Fruit fly (Drosophila melanogaster) whole organism, prepupa: ENCODE data around the gene CG13358.
A peak's percentile ranks its signal among the peaks of the same experiment; 100 is the strongest.

Experiments used
- CG10631 ChIP-seq: fragments of 200-800 bp; sonication (Bioruptor generic); optimal IDR thresholded peaks from 2 replicates; lab custom pipeline; 2016; ENCODE audit warnings: missing biosample characterization, missing genetic modification characterization
- CG10669 ChIP-seq: fragments of 200-800 bp; sonication (Bioruptor generic); optimal IDR thresholded peaks from 3 replicates; lab custom pipeline; 2018; ENCODE audit warnings: missing biosample characterization, mild to moderate bottlenecking, missing genetic modification characterization, moderate library complexity
- CG11294 ChIP-seq: fragments of 200-800 bp; sonication (Bioruptor generic); IDR thresholded peaks from 2 replicates; pipeline ENCODE4 v1.3.6; 2022; ENCODE audit warnings: missing biosample characterization, missing genetic modification characterization
- CG11762 ChIP-seq: fragments of 200-800 bp; sonication (Bioruptor generic); optimal IDR thresholded peaks from 3 replicates; lab custom pipeline; 2016; ENCODE audit warnings: missing biosample characterization, missing genetic modification characterization; ENCODE audit not compliant: insufficient read depth
- CG15336 ChIP-seq: fragments of 200-800 bp; sonication (Bioruptor generic); IDR thresholded peaks from 2 replicates; pipeline ENCODE4 v1.3.6; 2022; ENCODE audit warnings: missing biosample characterization, missing genetic modification characterization
- CG1621 ChIP-seq: fragments of 200-800 bp; sonication (Bioruptor generic); optimal IDR thresholded peaks from 3 replicates; lab custom pipeline; 2018; ENCODE audit warnings: missing biosample characterization, mild to moderate bottlenecking, missing genetic modification characterization
- CG16779 ChIP-seq: fragments of 200-800 bp; sonication (Bioruptor generic); optimal IDR thresholded peaks from 3 replicates; lab custom pipeline; 2017; ENCODE audit warnings: missing biosample characterization, mild to moderate bottlenecking, missing genetic modification characterization
- CG3032 ChIP-seq: fragments of 200-800 bp; optimal IDR thresholded peaks from 2 replicates; lab custom pipeline; 2019; ENCODE audit warnings: missing biosample characterization, mild to moderate bottlenecking, missing genetic modification characterization, moderate library complexity
- CG32006 ChIP-seq: fragments of 200-800 bp; sonication (Bioruptor generic); optimal IDR thresholded peaks from 3 replicates; lab custom pipeline; 2017; ENCODE audit warnings: missing biosample characterization, mild to moderate bottlenecking, missing genetic modification characterization
- CG3919 ChIP-seq: fragments of 200-800 bp; sonication (Bioruptor generic); optimal IDR thresholded peaks from 3 replicates; lab custom pipeline; 2016; ENCODE audit warnings: missing biosample characterization, missing genetic modification characterization
- CG4318 ChIP-seq: fragments of 200-800 bp; sonication (Bioruptor generic); optimal IDR thresholded peaks from 3 replicates; lab custom pipeline; 2017; ENCODE audit warnings: missing biosample characterization, mild to moderate bottlenecking, missing genetic modification characterization
- CG6792 ChIP-seq: fragments of 200-800 bp; sonication (Bioruptor generic); optimal IDR thresholded peaks from 3 replicates; lab custom pipeline; 2016; ENCODE audit warnings: missing biosample characterization, missing genetic modification characterization
- CG6808 ChIP-seq: fragments of 200-800 bp; sonication (Bioruptor generic); optimal IDR thresholded peaks from 3 replicates; lab custom pipeline; 2017; ENCODE audit warnings: missing biosample characterization, missing genetic modification characterization, mild to moderate bottlenecking, moderate library complexity, missing genetic modification reagents
- CG6854 ChIP-seq: fragments of 200-800 bp; sonication (Bioruptor generic); optimal IDR thresholded peaks from 2 replicates; lab custom pipeline; 2017; ENCODE audit warnings: missing biosample characterization, mild to moderate bottlenecking, missing genetic modification characterization
- CG7368 ChIP-seq: fragments of 200-800 bp; sonication (Bioruptor generic); optimal IDR thresholded peaks from 3 replicates; lab custom pipeline; 2016; ENCODE audit warnings: missing biosample characterization, missing genetic modification characterization
- CG8119 ChIP-seq: fragments of 200-800 bp; sonication (Bioruptor generic); IDR thresholded peaks from 3 replicates; pipeline ENCODE4 v1.3.6; 2022; ENCODE audit warnings: missing biosample characterization, missing genetic modification characterization
- CG8319 ChIP-seq: fragments of 200-800 bp; sonication (Bioruptor generic); optimal IDR thresholded peaks from 3 replicates; lab custom pipeline; 2016; ENCODE audit warnings: missing biosample characterization, missing genetic modification characterization
- CG8632 ChIP-seq: fragments of 200-800 bp; sonication (Bioruptor generic); optimal IDR thresholded peaks from 3 replicates; lab custom pipeline; 2016; ENCODE audit warnings: missing biosample characterization, missing genetic modification characterization
- CG9139 ChIP-seq: fragments of 200-800 bp; sonication (Bioruptor generic); optimal IDR thresholded peaks from 3 replicates; lab custom pipeline; 2017; ENCODE audit warnings: missing biosample characterization, mild to moderate bottlenecking, missing genetic modification characterization
- Eip75B ChIP-seq: fragments of 200-800 bp; sonication (Bioruptor generic); optimal IDR thresholded peaks from 3 replicates; lab custom pipeline; 2016; ENCODE audit warnings: missing biosample characterization, missing genetic modification characterization
- Eip78C ChIP-seq: fragments of 200-800 bp; sonication (Bioruptor generic); peaks from one replicate; lab custom pipeline; 2016; ENCODE audit warnings: missing biosample characterization, missing genetic modification characterization
- Ets96B ChIP-seq: fragments of 200-800 bp; optimal IDR thresholded peaks from 2 replicates; lab custom pipeline; 2019; ENCODE audit warnings: missing biosample characterization, mild to moderate bottlenecking, missing genetic modification characterization, moderate library complexity
- Gug ChIP-seq: fragments of 200-800 bp; sonication (Bioruptor generic); IDR thresholded peaks from 2 replicates; pipeline ENCODE4 v1.3.6; 2022; ENCODE audit warnings: missing biosample characterization, missing genetic modification characterization
- Hr38 ChIP-seq: sonication (Bioruptor generic); optimal IDR thresholded peaks from 2 replicates; lab custom pipeline; 2016; ENCODE audit warnings: missing biosample characterization, missing genetic modification characterization
- Hr39 ChIP-seq: fragments of 200-800 bp; sonication (Bioruptor generic); optimal IDR thresholded peaks from 2 replicates; lab custom pipeline; 2016; ENCODE audit warnings: missing biosample characterization, missing genetic modification characterization
- Lpt ChIP-seq: fragments of 200-800 bp; sonication (Bioruptor generic); optimal IDR thresholded peaks from 3 replicates; lab custom pipeline; 2016; ENCODE audit warnings: missing biosample characterization, missing genetic modification characterization
- OdsH ChIP-seq: fragments of 200-800 bp; sonication (Bioruptor generic); optimal IDR thresholded peaks from 3 replicates; lab custom pipeline; 2016; ENCODE audit warnings: missing biosample characterization, missing genetic modification characterization
- Smox ChIP-seq: fragments of 200-800 bp; sonication (Bioruptor generic); optimal IDR thresholded peaks from 3 replicates; lab custom pipeline; 2016; ENCODE audit warnings: missing biosample characterization, missing genetic modification characterization
- Sox102F ChIP-seq: fragments of 200-800 bp; sonication (Bioruptor generic); optimal IDR thresholded peaks from 2 replicates; lab custom pipeline; 2016; ENCODE audit warnings: missing biosample characterization, mild to moderate bottlenecking, missing genetic modification characterization
- Sox15 ChIP-seq: fragments of 200-800 bp; sonication (Bioruptor generic); optimal IDR thresholded peaks from 3 replicates; lab custom pipeline; 2016; ENCODE audit warnings: missing biosample characterization, missing genetic modification characterization
- achi ChIP-seq: fragments of 200-800 bp; sonication (Bioruptor generic); optimal IDR thresholded peaks from 3 replicates; lab custom pipeline; 2016; ENCODE audit warnings: missing biosample characterization, missing genetic modification characterization
- acj6 ChIP-seq: fragments of 200-800 bp; sonication (Bioruptor generic); optimal IDR thresholded peaks from 3 replicates; lab custom pipeline; 2016; ENCODE audit warnings: missing biosample characterization, missing genetic modification characterization
- cyc ChIP-seq: fragments of 200-800 bp; sonication (Bioruptor generic); optimal IDR thresholded peaks from 3 replicates; lab custom pipeline; 2016; ENCODE audit warnings: missing biosample characterization, missing genetic modification characterization
- dac ChIP-seq: fragments of 200-800 bp; sonication (Bioruptor generic); optimal IDR thresholded peaks from 2 replicates; lab custom pipeline; 2017; ENCODE audit warnings: missing biosample characterization, mild to moderate bottlenecking, missing genetic modification characterization
- dsx ChIP-seq: fragments of 200-800 bp; optimal IDR thresholded peaks from 3 replicates; lab custom pipeline; 2019; ENCODE audit warnings: missing biosample characterization, mild to moderate bottlenecking, missing genetic modification characterization, moderate library complexity; ENCODE audit not compliant: poor library complexity, severe bottlenecking
- esn ChIP-seq: fragments of 200-800 bp; sonication (Bioruptor generic); optimal IDR thresholded peaks from 2 replicates; lab custom pipeline; 2016; ENCODE audit warnings: missing biosample characterization, mild to moderate bottlenecking, missing genetic modification characterization, moderate library complexity
- fd59A ChIP-seq: fragments of 200-800 bp; sonication (Bioruptor generic); optimal IDR thresholded peaks from 2 replicates; lab custom pipeline; 2017; ENCODE audit warnings: missing biosample characterization, mild to moderate bottlenecking, missing genetic modification characterization, missing genetic modification reagents
- fkh ChIP-seq: fragments of 200-800 bp; sonication (Bioruptor generic); optimal IDR thresholded peaks from 3 replicates; lab custom pipeline; 2017; ENCODE audit warnings: missing biosample characterization, mild to moderate bottlenecking, missing genetic modification characterization, moderate library complexity
- lz ChIP-seq: fragments of 200-800 bp; sonication (Bioruptor generic); optimal IDR thresholded peaks from 3 replicates; lab custom pipeline; 2016; ENCODE audit warnings: missing biosample characterization, missing genetic modification characterization
- net ChIP-seq: fragments of 200-800 bp; sonication (Bioruptor generic); optimal IDR thresholded peaks from 3 replicates; lab custom pipeline; 2016; ENCODE audit warnings: missing biosample characterization, missing genetic modification characterization
- salr ChIP-seq, 2 experiments: fragments of 200-800 bp; sonication (Bioruptor generic); optimal IDR thresholded peaks; 3 replicates each; lab custom pipeline; 2016 to 2018; ENCODE audit warnings: missing biosample characterization in 2 of 2, missing genetic modification characterization in 2 of 2, mild to moderate bottlenecking in 1 of 2
- spab ChIP-seq: fragments of 200-800 bp; sonication (Bioruptor generic); optimal IDR thresholded peaks from 2 replicates; lab custom pipeline; 2017; ENCODE audit warnings: missing biosample characterization, mild to moderate bottlenecking, missing genetic modification characterization, missing genetic modification reagents
- ss ChIP-seq, 2 experiments: fragments of 200-800 bp; sonication (Bioruptor generic); optimal IDR thresholded peaks; 2 replicates in 1 of 2; 3 replicates in 1 of 2; lab custom pipeline; 2017 to 2018; ENCODE audit warnings: mild to moderate bottlenecking in 2 of 2, missing biosample characterization in 2 of 2, missing genetic modification characterization in 2 of 2, moderate library complexity in 1 of 2
- svp ChIP-seq: fragments of 200-800 bp; sonication (Bioruptor generic); peaks from one replicate; lab custom pipeline; 2016; ENCODE audit warnings: missing biosample characterization, missing genetic modification characterization
- topi ChIP-seq: fragments of 200-800 bp; sonication (Bioruptor generic); optimal IDR thresholded peaks from 3 replicates; lab custom pipeline; 2016; ENCODE audit warnings: missing biosample characterization, missing genetic modification characterization

CG13358 gene

dm6 chrX:767928-768327, 36.8 kb downstream of the CG13358 start (continued):
- peak; percentile 38 for TF ChIP-seq achi (GFP tag; lab: Kevin White, UChicago)
- TF ChIP-seq salr (GFP tag; optimal IDR thresholded peaks at IDR 0.05; lab: Kevin White, UChicago), result peak in 1 of 2 experiments; percentile 52
- TF ChIP-seq dac (GFP tag; lab: Kevin White, UChicago), result no peak
- no peak for TF ChIP-seq CG4318 (GFP tag; lab: Kevin White, UChicago)
- no peak for TF ChIP-seq Hr39
- TF ChIP-seq esn (GFP tag; lab: Kevin White, UChicago), result peak; percentile 69
- no peak for TF ChIP-seq Gug (GFP tag; lab: Robert Waterston, UW)
- peak; percentile 64 for TF ChIP-seq CG8632 (GFP tag; lab: Kevin White, UChicago)
- TF ChIP-seq CG10631 (GFP tag; lab: Kevin White, UChicago), result peak; percentile 48
- peak; percentile 27 to 70 for TF ChIP-seq ss (GFP tag; optimal IDR thresholded peaks at IDR 0.05; lab: Kevin White, UChicago)
- peak; percentile 19 for TF ChIP-seq acj6 (GFP tag; lab: Kevin White, UChicago)
- peak; percentile 25 for TF ChIP-seq CG3032 (tag; lab: Kevin White, UChicago)
- TF ChIP-seq Eip78C (GFP tag; lab: Kevin White, UChicago), result peak; percentile 89
- TF ChIP-seq topi (GFP tag; lab: Kevin White, UChicago), result peak; percentile 60
- TF ChIP-seq cyc (GFP tag; lab: Kevin White, UChicago), result peak; percentile 19
- TF ChIP-seq CG10669 (GFP tag; lab: Kevin White, UChicago), result peak; percentile 33
- TF ChIP-seq lz, result peak; percentile 27
- no peak for TF ChIP-seq CG11762 (GFP tag; lab: Kevin White, UChicago)
- TF ChIP-seq Ets96B (tag; lab: Kevin White, UChicago), result peak; percentile 34
- TF ChIP-seq Lpt (GFP tag; lab: Kevin White, UChicago), result no peak
- peak; percentile 63 for TF ChIP-seq CG6792 (GFP tag; lab: Kevin White, UChicago)
- TF ChIP-seq CG16779 (tag; lab: Kevin White, UChicago), result no peak
- no peak for TF ChIP-seq CG8119 (GFP tag; lab: Robert Waterston, UW)
- TF ChIP-seq spab, result peak; percentile 16
- TF ChIP-seq CG6808 (GFP tag; lab: Kevin White, UChicago), result peak; percentile 60
- TF ChIP-seq Smox (GFP tag; lab: Kevin White, UChicago), result peak; percentile 44
- TF ChIP-seq CG15336 (GFP tag; lab: Robert Waterston, UW), result no peak
- TF ChIP-seq CG6854 (GFP tag; lab: Kevin White, UChicago), result peak; percentile 77
- TF ChIP-seq OdsH (GFP tag; lab: Kevin White, UChicago), result peak; percentile 36
- TF ChIP-seq CG9139 (GFP tag; lab: Kevin White, UChicago), result peak; percentile 7
- TF ChIP-seq svp (GFP tag; lab: Kevin White, UChicago), result no peak

- peak; percentile 6 for TF ChIP-seq CG6808 (GFP tag; lab: Kevin White, UChicago)
- no peak for TF ChIP-seq CG1621 (tag; lab: Kevin White, UChicago)
- TF ChIP-seq fd59A (GFP tag; lab: Kevin White, UChicago), result peak; percentile 12
- peak; percentile 7 for TF ChIP-seq dsx
- no peak for TF ChIP-seq CG7368 (GFP tag; lab: Kevin White, UChicago)
- peak; percentile 4 for TF ChIP-seq Eip78C (GFP tag; lab: Kevin White, UChicago)
- TF ChIP-seq svp (GFP tag; lab: Kevin White, UChicago), result peak; percentile 41
- no peak for TF ChIP-seq Smox (GFP tag; lab: Kevin White, UChicago)
- no peak for TF ChIP-seq Hr39
- peak; percentile 5 for TF ChIP-seq net (GFP tag; lab: Kevin White, UChicago)
Observed at dm6 chrX:766094-766493, 38.6 kb downstream of the CG13358 start.

dm6 chrX:765039-765508, 39.6 kb downstream of the CG13358 start, which contains the start of gene RpL22:
TSS of gene RpL22 (minus strand) at chrX:765130.
- TF ChIP-seq CG3919 (GFP tag; lab: Kevin White, UChicago) (peak; percentile 77), dac (GFP tag; lab: Kevin White, UChicago) (peak; percentile 55), CG4318 (GFP tag; lab: Kevin White, UChicago) (no peak), CG9139 (GFP tag; lab: Kevin White, UChicago) (peak; percentile 77), fkh (GFP tag; lab: Kevin White, UChicago) (peak; percentile 66), CG3032 (tag; lab: Kevin White, UChicago) (peak; percentile 55), spab (peak; percentile 22), Eip75B (GFP tag; lab: Kevin White, UChicago) (peak; percentile 68), CG8319 (GFP tag; lab: Kevin White, UChicago) (peak; percentile 42), net (GFP tag; lab: Kevin White, UChicago) (peak; percentile 82), topi (GFP tag; lab: Kevin White, UChicago) (peak; percentile 82), salr (GFP tag; optimal IDR thresholded peaks at IDR 0.05; lab: Kevin White, UChicago) (peak; percentile 8 to 73), CG6792 (GFP tag; lab: Kevin White, UChicago) (peak; percentile 74), Ets96B (tag; lab: Kevin White, UChicago) (peak; percentile 28), dsx (peak; percentile 3), Hr38 (GFP tag; lab: Kevin White, UChicago) (no peak), ss (GFP tag; optimal IDR thresholded peaks at IDR 0.05; lab: Kevin White, UChicago) (peak; percentile 63 to 84), CG32006 (GFP tag; lab: Kevin White, UChicago) (peak; percentile 36), CG6854 (GFP tag; lab: Kevin White, UChicago) (peak; percentile 91), CG11294 (GFP tag; lab: Robert Waterston, UW) (no peak), cyc (GFP tag; lab: Kevin White, UChicago) (peak; percentile 81), Sox15 (GFP tag; lab: Kevin White, UChicago) (peak; percentile 21), Sox102F (GFP tag; lab: Kevin White, UChicago) (peak; percentile 66), svp (GFP tag; lab: Kevin White, UChicago) (peak; percentile 60)
